Worm (Caenorhabditis elegans) whole organism, L2 larva: ENCODE results near the gene abts-3.

Source experiments
- ama-1 ChIP-seq: fragments of 150-350 bp; optimal IDR thresholded peaks from 2 replicates; lab custom pipeline; 2018; ENCODE audit warnings: inconsistent platforms
- dmd-4 ChIP-seq: sonication (generic microtip); optimal IDR thresholded peaks from 2 replicates; lab custom pipeline; 2017; ENCODE audit warnings: missing biosample characterization, missing genetic modification characterization
- elt-3 ChIP-seq: sonication (generic microtip); optimal IDR thresholded peaks from 2 replicates; lab custom pipeline; 2017; ENCODE audit warnings: missing biosample characterization, missing genetic modification characterization
- lin-39 ChIP-seq: fragments of 150-350 bp; optimal IDR thresholded peaks from 2 replicates; lab custom pipeline; 2014; ENCODE audit warnings: missing biosample characterization, missing genetic modification reagents, missing genetic modification characterization
- lsy-2 ChIP-seq, 2 experiments: fragments of 150-350 bp in 1 of 2; sonication (generic microtip) in 1 of 2; optimal IDR thresholded peaks; 2 replicates each; lab custom pipeline; 2014 to 2017; ENCODE audit warnings: missing biosample characterization in 2 of 2, missing genetic modification characterization in 2 of 2
- mbf-1 ChIP-seq: sonication (generic microtip); optimal IDR thresholded peaks from 2 replicates; lab custom pipeline; 2017; ENCODE audit warnings: missing biosample characterization, missing genetic modification characterization
- nhr-12 ChIP-seq: fragments of 150-350 bp; optimal IDR thresholded peaks from 2 replicates; lab custom pipeline; 2014; ENCODE audit warnings: missing biosample characterization, missing genetic modification characterization
- nhr-6 ChIP-seq: fragments of 150-350 bp; optimal IDR thresholded peaks from 2 replicates; lab custom pipeline; 2014; ENCODE audit warnings: missing biosample characterization, missing genetic modification characterization
- nhr-77 ChIP-seq: fragments of 150-350 bp; optimal IDR thresholded peaks from 2 replicates; lab custom pipeline; 2014; ENCODE audit warnings: missing biosample characterization, missing genetic modification characterization
- skn-1 ChIP-seq: sonication (generic microtip); optimal IDR thresholded peaks from 2 replicates; lab custom pipeline; 2017; ENCODE audit warnings: missing biosample characterization, missing genetic modification characterization
- snpc-4 ChIP-seq: fragments of 150-350 bp; optimal IDR thresholded peaks from 2 replicates; lab custom pipeline; 2014; ENCODE audit warnings: missing biosample characterization, missing genetic modification characterization
- unc-39 ChIP-seq: fragments of 150-350 bp; optimal IDR thresholded peaks from 2 replicates; lab custom pipeline; 2014; ENCODE audit warnings: missing biosample characterization, missing genetic modification characterization
- unc-55 ChIP-seq: fragments of 150-350 bp; sonication (generic microtip); optimal IDR thresholded peaks from 3 replicates; lab custom pipeline; 2014; ENCODE audit warnings: missing biosample characterization, missing genetic modification reagents, missing genetic modification characterization
- ztf-11 ChIP-seq: sonication (generic microtip); optimal IDR thresholded peaks from 2 replicates; lab custom pipeline; 2017; ENCODE audit warnings: missing biosample characterization, missing genetic modification characterization

DNA sequence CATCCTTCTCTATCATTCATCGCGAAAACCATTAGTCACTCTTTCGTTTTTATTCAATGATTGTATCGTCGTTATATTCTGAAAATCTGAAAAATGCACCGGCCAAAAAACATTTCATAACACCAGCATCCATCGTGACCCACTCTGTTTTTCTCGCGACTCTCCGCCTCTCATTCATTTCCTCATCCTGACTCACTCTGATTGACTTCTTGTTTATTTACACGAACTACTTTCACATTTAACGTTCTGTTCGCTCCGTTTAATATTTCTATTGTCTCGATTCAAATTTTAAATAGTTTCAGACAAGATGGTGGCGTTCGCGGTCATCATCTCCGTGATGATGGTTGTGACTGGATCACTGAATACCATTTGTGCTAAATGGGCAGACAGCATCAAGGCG lies 9.2 kb upstream of the abts-3 start, which contains the start of gene C29H12.2:
- TF ChIP-seq lsy-2 (tag; optimal IDR thresholded peaks at IDR 0.05; lab: Kevin White, UChicago), result no peak
- no peak for TF ChIP-seq nhr-12 (tag; lab: Kevin White, UChicago)
- TF ChIP-seq lin-39 (tag; lab: Kevin White, UChicago), result no peak
- no peak for TF ChIP-seq dmd-4 (tag; lab: Kevin White, UChicago)
- no peak for TF ChIP-seq snpc-4
- no peak for TF ChIP-seq skn-1 (tag; lab: Kevin White, UChicago)
- TF ChIP-seq nhr-77 (tag; lab: Kevin White, UChicago), result no peak
- no peak for TF ChIP-seq ama-1 (lab: Kevin White, UChicago)
- no peak for TF ChIP-seq unc-39 (tag; lab: Kevin White, UChicago)
- no peak for TF ChIP-seq elt-3 (tag; lab: Kevin White, UChicago)
- TF ChIP-seq nhr-6 (tag; lab: Kevin White, UChicago), result no peak
- no peak for TF ChIP-seq mbf-1 (tag; lab: Kevin White, UChicago)
- no peak for TF ChIP-seq ztf-11
- TF ChIP-seq unc-55 (GFP tag; lab: Kevin White, UChicago), result no peak
